Comparison of ENCODE assay signal across 2 worm cellular contexts in genomic region chrIII:12607302-12607701, ce11.
TF ChIP-seq lines count a peak whose summit lies in the region.

No protein-coding gene starts in this region.

TF ChIP-seq in whole organism, L4 larva, 104 proteins besides CTCF, POLR2A, EP300 and RAD21 (continued from another document):
- 0 out of 2 replicates have a peak, but pooled peaks have one; percentile 18 for TF ChIP-seq pha-4 (GFP tag; IDR thresholded peaks at IDR 0.05; lab: Robert Waterston, UW)
- TF ChIP-seq pha-4 (tag; optimal IDR thresholded peaks at IDR 0.05; lab: Kevin White, UChicago) = no peak
- peak; percentile 67 for TF ChIP-seq Y48G9A.11 (GFP tag; IDR thresholded peaks at IDR 0.05; lab: Robert Waterston, UW)
- 0 out of 2 replicates have a peak, but pooled peaks have one; percentile 3 for TF ChIP-seq egl-43 (GFP tag; IDR thresholded peaks at IDR 0.05; lab: Robert Waterston, UW)
- TF ChIP-seq ctbp-1 (GFP tag; IDR thresholded peaks at IDR 0.05; lab: Robert Waterston, UW) = peak; percentile 17; the same call in 1 of the 2 replicates
- TF ChIP-seq ceh-32 (tag; optimal IDR thresholded peaks at IDR 0.05; lab: Kevin White, UChicago; ENCODE audit: poor library complexity) = no peak
- no peak for TF ChIP-seq madf-5 (GFP tag; IDR thresholded peaks at IDR 0.05; lab: Robert Waterston, UW)

TF ChIP-seq in whole organism, young adult, 124 proteins besides CTCF, POLR2A, EP300 and RAD21 (continued from another document):
- TF ChIP-seq somi-1 (GFP tag; optimal IDR thresholded peaks at IDR 0.05; lab: Kevin White, UChicago) = no peak
- peak in 1 of 3 experiments; percentile 1 for TF ChIP-seq lin-35 (GFP tag; optimal IDR thresholded peaks at IDR 0.05; lab: Kevin White, UChicago)
- TF ChIP-seq hlh-26 (GFP tag; conservative IDR thresholded peaks at IDR 0.05; lab: Robert Waterston, UW) = 0 out of 2 replicates have a peak, but pooled peaks have one; percentile 62
- TF ChIP-seq Y56A3A.18 (GFP tag; IDR thresholded peaks at IDR 0.05; lab: Robert Waterston, UW) = 0 out of 2 replicates have a peak, but pooled peaks have one; percentile 15
